Fruit fly (Drosophila melanogaster) whole organism, wandering third instar larva: ENCODE results near the gene Dim1.

Experiments used
- CG32264 ChIP-seq: fragments of 200-800 bp; sonication (Bioruptor generic); optimal IDR thresholded peaks from 2 replicates; lab custom pipeline; 2016; ENCODE audit warnings: missing biosample characterization, missing genetic modification characterization
- CrebA ChIP-seq: fragments of 200-800 bp; sonication (Bioruptor generic); optimal IDR thresholded peaks from 2 replicates; lab custom pipeline; 2016; ENCODE audit warnings: missing biosample characterization, mild to moderate bottlenecking, missing genetic modification characterization, borderline replicate concordance
- Dfd ChIP-seq: fragments of >200 bp; optimal IDR thresholded peaks from 2 replicates; lab custom pipeline; 2017; ENCODE audit warnings: missing biosample characterization, missing genetic modification characterization
- Dif ChIP-seq: fragments of 200-275, 200-300 bp; sonication (Bioruptor generic); optimal IDR thresholded peaks from 2 replicates; lab custom pipeline; 2018; ENCODE audit warnings: missing biosample characterization, missing genetic modification characterization; ENCODE audit not compliant: partially characterized antibody
- GATAd ChIP-seq: sonication (Bioruptor generic); optimal IDR thresholded peaks from 2 replicates; lab custom pipeline; 2016; ENCODE audit warnings: missing biosample characterization, missing genetic modification characterization
- HLH106 ChIP-seq: fragments of 200-800 bp; optimal IDR thresholded peaks from 3 replicates; lab custom pipeline; 2019; ENCODE audit warnings: missing biosample characterization, mild to moderate bottlenecking, missing genetic modification characterization, moderate library complexity
- Hnf4 ChIP-seq: fragments of 200-800 bp; sonication (Bioruptor generic); optimal IDR thresholded peaks from 2 replicates; lab custom pipeline; 2016; ENCODE audit warnings: missing biosample characterization, mild to moderate bottlenecking, missing genetic modification characterization
- Hr78 ChIP-seq: fragments of >200 bp; optimal IDR thresholded peaks from 2 replicates; lab custom pipeline; 2017; ENCODE audit warnings: missing biosample characterization, missing genetic modification characterization
- Hr83 ChIP-seq: fragments of 200-300 bp; sonication (Bioruptor generic); optimal IDR thresholded peaks from 2 replicates; lab custom pipeline; 2016; ENCODE audit warnings: missing biosample characterization, mild to moderate bottlenecking, missing genetic modification characterization, moderate library complexity; ENCODE audit not compliant: poor library complexity, severe bottlenecking
- Jra ChIP-seq: sonication (Bioruptor generic); optimal IDR thresholded peaks from 2 replicates; lab custom pipeline; 2016; ENCODE audit warnings: missing biosample characterization, missing genetic modification characterization
- Myc ChIP-seq: fragments of >200 bp; optimal IDR thresholded peaks from 2 replicates; lab custom pipeline; 2017
- N ChIP-seq: fragments of >200 bp; optimal IDR thresholded peaks from 2 replicates; lab custom pipeline; 2018; ENCODE audit warnings: missing biosample characterization, missing external identifiers, missing genetic modification characterization
- OdsH ChIP-seq: fragments of 200-800 bp; sonication (Bioruptor generic); optimal IDR thresholded peaks from 2 replicates; lab custom pipeline; 2016; ENCODE audit warnings: missing biosample characterization, mild to moderate bottlenecking, missing genetic modification characterization
- Rel ChIP-seq, 2 experiments: fragments of 200-800 bp; sonication (Bioruptor generic) in 1 of 2; optimal IDR thresholded peaks; 2 replicates in 1 of 2; 3 replicates in 1 of 2; lab custom pipeline; 2016 to 2019; ENCODE audit warnings: mild to moderate bottlenecking in 2 of 2, missing biosample characterization in 2 of 2, missing genetic modification characterization in 2 of 2, moderate library complexity in 1 of 2
- Sp1 ChIP-seq: fragments of 200-800 bp; sonication (Bioruptor generic); optimal IDR thresholded peaks from 3 replicates; lab custom pipeline; 2019; ENCODE audit warnings: missing biosample characterization, mild to moderate bottlenecking, missing genetic modification characterization, moderate library complexity
- Vsx2 ChIP-seq: fragments of 200-300, 225-300 bp; sonication (Bioruptor generic); optimal IDR thresholded peaks from 2 replicates; lab custom pipeline; 2018; ENCODE audit warnings: missing biosample characterization, missing genetic modification characterization; ENCODE audit not compliant: partially characterized antibody
- br ChIP-seq: fragments of 200-800 bp; sonication (Bioruptor generic); optimal IDR thresholded peaks from 2 replicates; lab custom pipeline; 2016; ENCODE audit warnings: missing biosample characterization, missing genetic modification characterization
- brk ChIP-seq: fragments of 200-800 bp; sonication (Bioruptor generic); optimal IDR thresholded peaks from 2 replicates; lab custom pipeline; 2016; ENCODE audit warnings: missing biosample characterization, mild to moderate bottlenecking, missing genetic modification characterization
- dl ChIP-seq, 2 experiments: fragments of 175-275, 200-275 bp in 1 of 2; fragments of 200-275 bp in 1 of 2; sonication (Bioruptor generic); optimal IDR thresholded peaks; lab custom pipeline; 2018; ENCODE audit warnings: mild to moderate bottlenecking in 2 of 2, missing biosample characterization in 2 of 2, missing genetic modification characterization in 2 of 2, moderate library complexity in 2 of 2; ENCODE audit not compliant: partially characterized antibody in 2 of 2, insufficient read depth in 1 of 2
- dmrt93B ChIP-seq: fragments of 200-800 bp; sonication (Bioruptor generic); optimal IDR thresholded peaks from 2 replicates; lab custom pipeline; 2018; ENCODE audit warnings: missing biosample characterization, mild to moderate bottlenecking, missing genetic modification characterization
- dsf ChIP-seq: sonication (Bioruptor generic); optimal IDR thresholded peaks from 2 replicates; lab custom pipeline; 2016; ENCODE audit warnings: missing biosample characterization, missing genetic modification characterization, borderline replicate concordance
- foxo ChIP-seq, 2 experiments: fragments of 200-800 bp; sonication (Bioruptor generic); optimal IDR thresholded peaks; 2 replicates in 1 of 2; 3 replicates in 1 of 2; lab custom pipeline; 2016 to 2017; ENCODE audit warnings: missing biosample characterization in 2 of 2, missing genetic modification characterization in 2 of 2
- fru ChIP-seq: fragments of 200-800 bp; sonication (Bioruptor generic); optimal IDR thresholded peaks from 3 replicates; lab custom pipeline; 2016; ENCODE audit warnings: missing biosample characterization, mild to moderate bottlenecking, missing genetic modification characterization
- h ChIP-seq: fragments of 200-800 bp; sonication (Bioruptor generic); optimal IDR thresholded peaks from 3 replicates; lab custom pipeline; 2016; ENCODE audit warnings: missing biosample characterization, mild to moderate bottlenecking, missing genetic modification characterization
- pan ChIP-seq: fragments of >200 bp; optimal IDR thresholded peaks from 2 replicates; lab custom pipeline; 2017
- psq ChIP-seq: fragments of 200-800 bp; sonication (Bioruptor generic); optimal IDR thresholded peaks from 3 replicates; lab custom pipeline; 2017; ENCODE audit warnings: missing biosample characterization, mild to moderate bottlenecking, missing genetic modification characterization, moderate library complexity
- sage ChIP-seq: fragments of 200-800 bp; sonication (Bioruptor generic); optimal IDR thresholded peaks from 2 replicates; lab custom pipeline; 2016; ENCODE audit warnings: missing biosample characterization, mild to moderate bottlenecking, missing genetic modification characterization
- sv ChIP-seq: fragments of 200-800 bp; sonication (Bioruptor generic); optimal IDR thresholded peaks from 3 replicates; lab custom pipeline; 2016; ENCODE audit warnings: missing biosample characterization, missing genetic modification characterization
- tai ChIP-seq: sonication (Bioruptor generic); optimal IDR thresholded peaks from 2 replicates; lab custom pipeline; 2016; ENCODE audit warnings: missing biosample characterization, missing genetic modification characterization
- usp ChIP-seq: fragments of >200 bp; optimal IDR thresholded peaks from 2 replicates; lab custom pipeline; 2017; ENCODE audit warnings: missing biosample characterization, missing genetic modification characterization
- woc ChIP-seq: sonication (Bioruptor generic); optimal IDR thresholded peaks from 2 replicates; lab custom pipeline; 2016; ENCODE audit warnings: missing biosample characterization, mild to moderate bottlenecking, missing genetic modification characterization

The Dim1 gene

dm6 chr2L:4418819-4419218 is 15.8 kb downstream of the Dim1 start:
- no peak for TF ChIP-seq Rel (GFP tag; optimal IDR thresholded peaks at IDR 0.05; lab: Kevin White, UChicago)
- no peak for TF ChIP-seq Rel (tag; optimal IDR thresholded peaks at IDR 0.05; lab: Kevin White, UChicago)
- TF ChIP-seq woc (GFP tag; lab: Kevin White, UChicago), result no peak
- no peak for TF ChIP-seq dsf (GFP tag; lab: Kevin White, UChicago)
- no peak for TF ChIP-seq N (GFP tag; lab: Kevin White, UChicago)
- TF ChIP-seq sv (GFP tag; lab: Kevin White, UChicago), result no peak
- no peak for TF ChIP-seq fru (GFP tag; lab: Kevin White, UChicago)
- TF ChIP-seq Myc (lab: Kevin White, UChicago), result no peak
- no peak for TF ChIP-seq Sp1 (GFP tag; lab: Kevin White, UChicago)
- TF ChIP-seq Dif (GFP tag; lab: Kevin White, UChicago), result no peak
- TF ChIP-seq OdsH, result no peak
- no peak for TF ChIP-seq pan (lab: Kevin White, UChicago)
- no peak for TF ChIP-seq tai (GFP tag; lab: Kevin White, UChicago)
- TF ChIP-seq brk (GFP tag; lab: Kevin White, UChicago), result no peak
- TF ChIP-seq psq, result no peak
- no peak for TF ChIP-seq Hnf4 (GFP tag; lab: Kevin White, UChicago)
- TF ChIP-seq usp (GFP tag; lab: Kevin White, UChicago), result no peak
- no peak for TF ChIP-seq Jra (GFP tag; lab: Kevin White, UChicago)
- TF ChIP-seq Dfd (GFP tag; lab: Kevin White, UChicago), result no peak
- no peak for TF ChIP-seq h (GFP tag; lab: Kevin White, UChicago)

dm6 chr2L:4422154-4422553 is 19.1 kb downstream of the Dim1 start:
- TF ChIP-seq usp (GFP tag; lab: Kevin White, UChicago), result no peak
- no peak for TF ChIP-seq Hr78
- TF ChIP-seq foxo (GFP tag; optimal IDR thresholded peaks at IDR 0.05; lab: Kevin White, UChicago), result peak in 1 of 2 experiments; percentile 7

dm6 chr2L:4433608-4434007 is 30.6 kb downstream of the Dim1 start, which contains the start of the genes CG34177 and CG34178:
TSS of gene CG34177 (plus strand) at chr2L:4433908.
TSS of gene CG34178 (plus strand) at chr2L:4433908.
- TF ChIP-seq sage (GFP tag; lab: Kevin White, UChicago) (no peak), GATAd (GFP tag; lab: Kevin White, UChicago) (no peak), dsf (GFP tag; lab: Kevin White, UChicago) (no peak), dmrt93B (no peak), br (no peak), Hr83 (GFP tag; lab: Kevin White, UChicago) (no peak)

- TF ChIP-seq usp (GFP tag; lab: Kevin White, UChicago) (no peak), Sp1 (GFP tag; lab: Kevin White, UChicago) (no peak), CrebA (GFP tag; lab: Kevin White, UChicago) (no peak), Hr83 (GFP tag; lab: Kevin White, UChicago) (no peak), Vsx2 (GFP tag; lab: Kevin White, UChicago) (no peak), h (GFP tag; lab: Kevin White, UChicago) (no peak), CG32264 (no peak), dl (GFP tag; optimal IDR thresholded peaks at IDR 0.05; lab: Kevin White, UChicago; ENCODE audit: insufficient read depth in 1 of 2, partially characterized antibody in 2 of 2) (no peak), Dif (GFP tag; lab: Kevin White, UChicago) (no peak), HLH106 (tag; lab: Kevin White, UChicago) (no peak)
- TF ChIP-seq, all 38 proteins: peak for 0
Observed at dm6 chr2L:4437487-4437886, 34.4 kb downstream of the Dim1 start, which contains the start of gene CG43056. TSS of gene CG43056 (plus strand) at chr2L:4437787.
